Worm (Caenorhabditis elegans) whole organism, L3 larva: ENCODE data around the gene F29B9.12.

Source experiments
- jun-1 ChIP-seq: fragments of 150-350 bp; optimal IDR thresholded peaks from 2 replicates; lab custom pipeline; 2014; ENCODE audit warnings: missing biosample characterization, missing genetic modification reagents, missing genetic modification characterization
- lin-15B ChIP-seq: fragments of 150-350 bp; optimal IDR thresholded peaks from 2 replicates; lab custom pipeline; 2014; ENCODE audit warnings: missing biosample characterization, missing genetic modification characterization
- nhr-11 ChIP-seq: fragments of 150-350 bp; optimal IDR thresholded peaks from 2 replicates; lab custom pipeline; 2014; ENCODE audit warnings: missing biosample characterization, missing genetic modification characterization
- nhr-12 ChIP-seq: fragments of 150-350 bp; optimal IDR thresholded peaks from 2 replicates; lab custom pipeline; 2014; ENCODE audit warnings: missing biosample characterization, missing genetic modification characterization
- nhr-237 ChIP-seq: fragments of 150-350 bp; optimal IDR thresholded peaks from 2 replicates; lab custom pipeline; 2014; ENCODE audit warnings: missing biosample characterization, missing genetic modification characterization
- nhr-28 ChIP-seq: fragments of 150-350 bp; optimal IDR thresholded peaks from 2 replicates; lab custom pipeline; 2014; ENCODE audit warnings: missing biosample characterization, missing genetic modification characterization
- snpc-4 ChIP-seq: fragments of 150-350 bp; optimal IDR thresholded peaks from 2 replicates; lab custom pipeline; 2014; ENCODE audit warnings: missing biosample characterization, missing genetic modification characterization
- ztf-11 ChIP-seq: fragments of 150-350 bp; optimal IDR thresholded peaks from 2 replicates; lab custom pipeline; 2014; ENCODE audit warnings: missing biosample characterization, missing genetic modification characterization

DNA sequence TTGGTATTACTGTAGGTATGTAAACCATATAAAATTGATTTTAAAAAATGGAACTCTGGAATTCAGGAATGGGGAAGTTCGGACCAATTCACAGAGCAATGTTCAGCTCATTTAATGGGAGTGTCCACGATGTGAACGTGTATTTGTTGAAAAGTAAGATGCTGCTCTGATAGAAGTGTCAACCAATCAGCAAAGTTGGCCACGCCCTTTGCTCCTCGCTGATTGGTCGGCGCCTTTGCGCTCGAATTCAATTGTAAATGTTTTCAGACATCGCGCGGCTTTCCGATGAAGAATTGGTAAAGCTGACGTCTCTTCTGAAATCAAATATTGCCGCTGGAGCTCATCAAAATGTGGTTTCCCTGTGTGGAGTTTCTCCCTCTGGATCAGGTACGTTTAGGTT is 13.8 kb downstream of the F29B9.12 start:
- TF ChIP-seq nhr-12 (tag; lab: Kevin White, UChicago) (no peak), nhr-28 (tag; lab: Kevin White, UChicago) (no peak), nhr-237 (tag; lab: Kevin White, UChicago) (no peak), jun-1 (no peak), nhr-11 (tag; lab: Kevin White, UChicago) (no peak), lin-15B (tag; lab: Kevin White, UChicago) (no peak), snpc-4 (tag; lab: Kevin White, UChicago) (no peak), ztf-11 (tag; lab: Kevin White, UChicago) (no peak)
